Worm (Caenorhabditis elegans): Measurements from ENCODE around the gene wdr-46.

DNA sequence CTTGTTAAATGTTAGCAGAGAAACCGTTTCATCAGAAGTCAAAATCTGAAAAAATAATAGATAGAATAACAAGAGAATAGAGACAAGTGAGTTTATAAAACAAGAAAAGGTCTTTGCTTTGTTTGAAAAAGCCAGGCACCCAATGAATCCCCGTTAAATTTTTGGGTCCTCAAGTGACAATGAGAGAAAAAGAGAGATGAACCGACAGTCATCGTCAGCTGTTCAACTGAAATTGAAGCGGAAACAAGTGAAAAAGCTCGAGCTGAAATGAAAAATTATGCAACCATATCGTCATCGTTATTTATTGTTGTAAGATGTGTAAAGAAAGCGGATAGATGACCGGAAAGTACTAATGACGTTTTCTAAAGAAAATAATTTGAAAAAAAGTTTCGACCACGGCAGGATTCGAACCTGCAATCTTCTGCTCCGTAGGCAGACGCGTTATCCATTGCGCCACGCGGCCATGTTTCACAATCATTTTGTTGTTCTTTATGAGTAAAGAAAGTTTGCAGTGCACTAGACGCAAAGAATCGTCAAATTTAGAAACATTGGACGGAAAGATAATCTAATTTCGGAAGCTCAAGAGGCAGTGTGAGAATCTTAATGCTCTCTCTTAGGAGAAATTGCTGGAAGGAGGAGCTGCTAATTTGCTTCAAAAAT is 45.6 kb downstream of the wdr-46 start, which contains the start of gene F08G5.3:
- TF ChIP-seq pag-3 (tag; optimal IDR thresholded peaks at IDR 0.05; ENCODE audit: borderline replicate concordance, insufficient read depth) (no peak), snpc-4 (tag; optimal IDR thresholded peaks at IDR 0.05) (no peak), unc-62 (GFP tag; optimal IDR thresholded peaks at IDR 0.05) (no peak), nhr-11 (tag; optimal IDR thresholded peaks at IDR 0.05) (no peak)

All from whole organism, L1 larva.